Worm (Caenorhabditis elegans) whole organism, L1 larva: ENCODE data around the gene K10D11.4.
A peak's percentile ranks its signal among the peaks of the same experiment; 100 is the strongest.

Source experiments
- C34B4.2 ChIP-seq: sonication (generic microtip); optimal IDR thresholded peaks from 2 replicates; lab custom pipeline; 2017; ENCODE audit warnings: mild to moderate bottlenecking, missing genetic modification characterization, missing compliant biosample characterization
- F16B12.6 ChIP-seq: fragments of 150-350 bp; optimal IDR thresholded peaks from 2 replicates; lab custom pipeline; 2014; ENCODE audit warnings: missing biosample characterization, missing genetic modification characterization
- alr-1 ChIP-seq: fragments of 200-800 bp; sonication (Bioruptor generic); optimal IDR thresholded peaks from 2 replicates; lab custom pipeline; 2018; ENCODE audit warnings: borderline replicate concordance, mild to moderate bottlenecking, missing genetic modification characterization, missing compliant biosample characterization
- aly-2 ChIP-seq: fragments of 150-350 bp; optimal IDR thresholded peaks from 2 replicates; lab custom pipeline; 2014; ENCODE audit warnings: missing biosample characterization, missing genetic modification characterization
- blmp-1 ChIP-seq: fragments of 150-350 bp; optimal IDR thresholded peaks from 2 replicates; lab custom pipeline; 2014; ENCODE audit warnings: missing biosample characterization, missing genetic modification characterization
- ceh-8 ChIP-seq: fragments of 200-800 bp; sonication (Bioruptor generic); optimal IDR thresholded peaks from 2 replicates; lab custom pipeline; 2018; ENCODE audit warnings: mild to moderate bottlenecking, missing genetic modification characterization, moderate library complexity, missing compliant biosample characterization
- ceh-90 ChIP-seq: sonication (generic microtip); optimal IDR thresholded peaks from 2 replicates; lab custom pipeline; 2016; ENCODE audit warnings: missing genetic modification characterization, missing compliant biosample characterization
- ces-1 ChIP-seq: fragments of 150-350 bp; optimal IDR thresholded peaks from 2 replicates; lab custom pipeline; 2014; ENCODE audit warnings: missing biosample characterization, missing genetic modification reagents, missing genetic modification characterization
- dsc-1 ChIP-seq: sonication (generic microtip); optimal IDR thresholded peaks from 2 replicates; lab custom pipeline; 2016; ENCODE audit warnings: mild to moderate bottlenecking, missing genetic modification characterization, missing compliant biosample characterization
- efl-1 ChIP-seq, 4 experiments: fragments of 150-350 bp; optimal IDR thresholded peaks in 3 of 4; peaks in 1 of 4; 1 replicate in 1 of 4; 2 replicates in 3 of 4; lab custom pipeline; 2014; ENCODE audit warnings: missing biosample characterization in 2 of 4, missing genetic modification characterization in 2 of 4, missing genetic modification reagents in 2 of 4
- egl-13 ChIP-seq: sonication (generic microtip); optimal IDR thresholded peaks from 2 replicates; lab custom pipeline; 2016; ENCODE audit warnings: missing genotype, missing genetic modification reagents, missing genetic modification characterization, missing compliant biosample characterization
- egl-27 ChIP-seq, 2 experiments: fragments of 150-350 bp in 1 of 2; sonication (generic microtip); optimal IDR thresholded peaks; 3 replicates each; lab custom pipeline; 2017 to 2018; ENCODE audit warnings: missing biosample characterization in 2 of 2, missing genetic modification characterization in 2 of 2, missing genetic modification reagents in 2 of 2
- elt-2 ChIP-seq: sonication (generic microtip); optimal IDR thresholded peaks from 2 replicates; lab custom pipeline; 2016; ENCODE audit warnings: missing genetic modification characterization, mild to moderate bottlenecking, inconsistent platforms, missing compliant biosample characterization, missing genetic modification reagents
- ets-5 ChIP-seq: fragments of 200-800 bp; sonication (Bioruptor generic); IDR thresholded peaks from 2 replicates; pipeline ENCODE4 v1.3.6; 2022; ENCODE audit warnings: missing genetic modification characterization, missing compliant biosample characterization
- fkh-4 ChIP-seq: sonication (generic microtip); optimal IDR thresholded peaks from 2 replicates; lab custom pipeline; 2016; ENCODE audit warnings: missing compliant biosample characterization, missing genetic modification characterization, borderline replicate concordance
- fkh-8 ChIP-seq: sonication (generic microtip); optimal IDR thresholded peaks from 2 replicates; lab custom pipeline; 2016; ENCODE audit warnings: mild to moderate bottlenecking, missing genetic modification characterization, missing compliant biosample characterization
- fos-1 ChIP-seq: fragments of 150-350 bp; optimal IDR thresholded peaks from 2 replicates; lab custom pipeline; 2014; ENCODE audit warnings: missing biosample characterization, missing genetic modification characterization
- grh-1 ChIP-seq: fragments of 200-800 bp; sonication (Bioruptor generic); IDR thresholded peaks from 2 replicates; pipeline ENCODE4 v1.3.6; 2022; ENCODE audit warnings: missing genetic modification reagents, missing genetic modification characterization, missing compliant biosample characterization
- irx-1 ChIP-seq: sonication (generic microtip); optimal IDR thresholded peaks from 2 replicates; lab custom pipeline; 2016; ENCODE audit warnings: missing genetic modification characterization, missing compliant biosample characterization
- jun-1 ChIP-seq: fragments of 150-350 bp; optimal IDR thresholded peaks from 2 replicates; lab custom pipeline; 2014; ENCODE audit warnings: missing biosample characterization, missing genetic modification reagents, missing genetic modification characterization
- lin-13 ChIP-seq: fragments of 150-350 bp; optimal IDR thresholded peaks from 2 replicates; lab custom pipeline; 2014; ENCODE audit warnings: missing biosample characterization, missing genetic modification reagents, missing genetic modification characterization
- lin-14 ChIP-seq: fragments of 200-800 bp; sonication (Bioruptor generic); optimal IDR thresholded peaks from 2 replicates; lab custom pipeline; 2018; ENCODE audit warnings: mild to moderate bottlenecking, missing genetic modification characterization, moderate library complexity, missing compliant biosample characterization
- lin-35 ChIP-seq, 2 experiments: fragments of 150-350 bp; optimal IDR thresholded peaks; 2 replicates each; lab custom pipeline; 2014; ENCODE audit warnings: missing biosample characterization in 2 of 2, missing genetic modification characterization in 2 of 2, missing genetic modification reagents in 2 of 2
- mep-1 ChIP-seq: fragments of 150-350 bp; optimal IDR thresholded peaks from 2 replicates; lab custom pipeline; 2014; ENCODE audit warnings: missing biosample characterization, missing genetic modification characterization
- nhr-11 ChIP-seq: fragments of 150-350 bp; optimal IDR thresholded peaks from 2 replicates; lab custom pipeline; 2014; ENCODE audit warnings: missing biosample characterization, missing genetic modification characterization
- nhr-12 ChIP-seq: sonication (generic microtip); optimal IDR thresholded peaks from 2 replicates; lab custom pipeline; 2017; ENCODE audit warnings: missing biosample characterization, missing genetic modification characterization
- nhr-19 ChIP-seq: fragments of 200-800 bp; sonication (Bioruptor generic); conservative IDR thresholded peaks from 2 replicates; pipeline ENCODE4 v1.3.6; 2022; ENCODE audit warnings: missing genetic modification characterization, missing compliant biosample characterization
- nhr-47 ChIP-seq: sonication (generic microtip); optimal IDR thresholded peaks from 2 replicates; lab custom pipeline; 2016; ENCODE audit warnings: mild to moderate bottlenecking, missing genetic modification characterization, moderate library complexity, missing compliant biosample characterization
- nhr-71 ChIP-seq: sonication (generic microtip); optimal IDR thresholded peaks from 2 replicates; lab custom pipeline; 2016; ENCODE audit warnings: mild to moderate bottlenecking, missing genetic modification characterization, moderate library complexity, missing compliant biosample characterization
- nhr-76 ChIP-seq: sonication (generic microtip); optimal IDR thresholded peaks from 2 replicates; lab custom pipeline; 2017; ENCODE audit warnings: missing biosample characterization, missing genetic modification characterization
- pax-3 ChIP-seq: fragments of 200-800 bp; sonication (Bioruptor generic); optimal IDR thresholded peaks from 2 replicates; lab custom pipeline; 2018; ENCODE audit warnings: mild to moderate bottlenecking, missing genetic modification characterization, moderate library complexity, missing compliant biosample characterization
- pqm-1 ChIP-seq: sonication (generic microtip); optimal IDR thresholded peaks from 3 replicates; lab custom pipeline; 2017; ENCODE audit warnings: missing biosample characterization, missing genetic modification characterization
- rnt-1 ChIP-seq: sonication (generic microtip); optimal IDR thresholded peaks from 2 replicates; lab custom pipeline; 2016; ENCODE audit warnings: mild to moderate bottlenecking, missing genetic modification characterization, moderate library complexity, missing compliant biosample characterization
- skn-1 ChIP-seq: fragments of 150-350 bp; optimal IDR thresholded peaks from 2 replicates; lab custom pipeline; 2014; ENCODE audit warnings: missing biosample characterization, missing genetic modification characterization
- snpc-4 ChIP-seq: fragments of 150-350 bp; optimal IDR thresholded peaks from 2 replicates; lab custom pipeline; 2014; ENCODE audit warnings: missing biosample characterization, missing genetic modification characterization
- snu-23 ChIP-seq: sonication (generic microtip); optimal IDR thresholded peaks from 2 replicates; lab custom pipeline; 2016; ENCODE audit warnings: missing genetic modification characterization, missing compliant biosample characterization
- sox-4 ChIP-seq: sonication (generic microtip); optimal IDR thresholded peaks from 2 replicates; lab custom pipeline; 2016; ENCODE audit warnings: missing genetic modification characterization, missing compliant biosample characterization
- sup-37 ChIP-seq: fragments of 200-800 bp; sonication (Bioruptor generic); optimal IDR thresholded peaks from 2 replicates; lab custom pipeline; 2018; ENCODE audit warnings: mild to moderate bottlenecking, missing genetic modification characterization, missing compliant biosample characterization
- tbx-2 ChIP-seq: sonication (generic microtip); optimal IDR thresholded peaks from 2 replicates; lab custom pipeline; 2016; ENCODE audit warnings: missing genetic modification characterization, missing compliant biosample characterization
- unc-130 ChIP-seq: fragments of 150-350 bp; optimal IDR thresholded peaks from 2 replicates; lab custom pipeline; 2017; ENCODE audit warnings: missing biosample characterization, missing genetic modification characterization, inconsistent platforms
- unc-86 ChIP-seq: sonication (generic microtip); optimal IDR thresholded peaks from 2 replicates; lab custom pipeline; 2016; ENCODE audit warnings: missing genetic modification characterization, missing compliant biosample characterization
- unc-98 ChIP-seq: fragments of 200-800 bp; sonication (Bioruptor generic); IDR thresholded peaks from 2 replicates; pipeline ENCODE4 v1.3.6; 2022; ENCODE audit warnings: missing genetic modification characterization, missing compliant biosample characterization
- vab-15 ChIP-seq: sonication (generic microtip); optimal IDR thresholded peaks from 2 replicates; lab custom pipeline; 2017; ENCODE audit warnings: missing genotype, mild to moderate bottlenecking, missing genetic modification characterization, missing compliant biosample characterization
- xbp-1 ChIP-seq: sonication (generic microtip); optimal IDR thresholded peaks from 2 replicates; lab custom pipeline; 2016; ENCODE audit warnings: missing genetic modification characterization, missing compliant biosample characterization

K10D11.4 gene

DNA sequence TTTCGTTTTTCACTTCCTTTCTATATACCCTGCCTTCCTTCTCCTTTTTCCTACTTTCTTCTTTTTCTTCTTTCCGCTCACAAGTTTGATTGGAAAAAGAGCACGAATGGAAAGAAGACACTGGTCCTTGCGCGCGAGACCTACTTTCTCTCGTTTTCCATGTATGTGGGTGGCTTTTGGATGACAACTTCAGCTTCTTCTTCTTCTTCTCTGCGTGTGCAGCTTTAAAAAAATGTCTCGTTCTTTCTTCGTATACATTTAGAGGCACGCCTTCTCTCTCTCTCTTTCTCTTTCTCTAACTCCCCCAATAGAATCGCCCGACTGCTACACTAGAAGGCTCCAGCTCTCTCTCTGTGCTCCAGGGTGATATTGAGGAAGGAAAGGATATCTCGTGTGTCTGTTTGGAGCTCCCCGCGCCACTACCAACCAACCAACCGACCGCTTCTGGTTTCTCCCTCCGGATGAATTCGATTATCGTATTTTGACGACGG lies 31.6 kb upstream of the K10D11.4 start (continued):
- TF ChIP-seq xbp-1 (tag; lab: Kevin White, UChicago) (peak; percentile 13), vab-15 (tag; lab: Kevin White, UChicago) (no peak), mep-1 (tag; lab: Kevin White, UChicago) (no peak), ets-5 (no peak), nhr-11 (tag; lab: Kevin White, UChicago) (no peak), lin-14 (GFP tag; lab: Kevin White, UChicago) (peak; percentile 90), unc-98 (no peak), lin-13 (GFP tag; lab: Kevin White, UChicago) (peak; percentile 10), alr-1 (tag; lab: Kevin White, UChicago) (no peak), rnt-1 (tag; lab: Kevin White, UChicago) (no peak), skn-1 (tag; lab: Kevin White, UChicago) (no peak), egl-13 (tag; lab: Kevin White, UChicago) (peak; percentile 12), lin-35 (GFP tag; optimal IDR thresholded peaks at IDR 0.05; lab: Kevin White, UChicago) (peak in 1 of 2 experiments; percentile 28), elt-2 (tag; lab: Kevin White, UChicago) (no peak)

DNA sequence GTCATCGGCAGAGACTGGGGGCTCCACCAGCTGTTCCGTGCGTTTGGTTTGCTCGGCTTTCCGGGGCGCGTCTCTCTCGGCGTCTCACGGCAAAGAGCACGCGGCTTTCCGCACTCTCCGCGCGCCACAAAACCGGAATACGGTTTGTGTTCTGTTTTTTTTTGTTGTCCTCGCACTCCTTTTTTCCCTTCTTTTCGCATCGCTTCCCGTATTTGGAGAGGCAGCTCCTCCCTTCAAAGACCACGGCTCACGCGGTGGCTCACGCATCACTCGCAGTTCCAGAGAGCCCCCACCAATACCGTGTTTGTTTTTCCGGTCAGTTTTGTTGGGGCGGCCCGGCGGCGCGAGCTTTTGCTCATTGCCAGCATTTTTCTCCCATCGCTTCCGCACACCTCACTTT lies 28.6 kb upstream of the K10D11.4 start:
- no peak for TF ChIP-seq egl-27 (tag; optimal IDR thresholded peaks at IDR 0.05; lab: Kevin White, UChicago)
- no peak for TF ChIP-seq fos-1 (tag; lab: Kevin White, UChicago)
- no peak for TF ChIP-seq fkh-4 (tag; lab: Kevin White, UChicago)
- no peak for TF ChIP-seq lin-13 (GFP tag; lab: Kevin White, UChicago)
- no peak for TF ChIP-seq nhr-12 (tag; lab: Kevin White, UChicago)
- TF ChIP-seq C34B4.2 (tag; lab: Kevin White, UChicago) = no peak
- TF ChIP-seq, all 84 proteins: peak for 0

DNA sequence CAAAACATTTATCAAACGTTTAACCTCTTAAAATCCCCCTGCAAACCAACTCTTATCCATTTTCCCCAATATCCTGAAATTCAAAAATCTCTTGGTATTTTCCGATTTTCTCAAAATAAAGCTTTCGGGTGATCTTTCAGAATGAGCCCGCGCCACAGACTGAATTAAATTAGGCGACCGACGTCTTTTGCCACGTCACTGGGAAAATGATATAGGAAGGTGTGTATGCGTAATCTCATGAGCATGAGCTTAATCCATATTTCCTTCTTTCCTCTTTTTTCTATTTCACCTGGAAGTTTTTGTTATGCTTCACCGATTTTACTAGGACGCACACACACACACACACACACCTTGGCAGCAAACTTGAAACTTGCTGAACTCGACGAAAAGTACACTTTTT lies 26.7 kb upstream of the K10D11.4 start:
- peak; percentile 29 for TF ChIP-seq egl-13 (tag; lab: Kevin White, UChicago)
- peak; percentile 6 for TF ChIP-seq nhr-71 (tag; lab: Kevin White, UChicago)
- peak; percentile 74 for TF ChIP-seq dsc-1 (tag; lab: Kevin White, UChicago)
- TF ChIP-seq nhr-47 = peak; percentile 40
- no peak for TF ChIP-seq sox-4 (tag; lab: Kevin White, UChicago)
- no peak for TF ChIP-seq snu-23 (GFP tag; lab: Kevin White, UChicago)
- TF ChIP-seq efl-1 (optimal IDR thresholded peaks at IDR 0.05; lab: Kevin White, UChicago) = no peak
- TF ChIP-seq efl-1 (GFP tag; optimal IDR thresholded peaks at IDR 0.05 in 1 of 2; lab: Kevin White, UChicago) = no peak
- TF ChIP-seq nhr-11 (tag; lab: Kevin White, UChicago) = no peak
- TF ChIP-seq irx-1 (tag; lab: Kevin White, UChicago) = no peak
- peak; percentile 75 for TF ChIP-seq fkh-8 (tag; lab: Kevin White, UChicago)
- no peak for TF ChIP-seq ceh-90 (tag; lab: Kevin White, UChicago)
- TF ChIP-seq pax-3 (tag; lab: Kevin White, UChicago) = peak; percentile 25
- no peak for TF ChIP-seq nhr-76 (tag; lab: Kevin White, UChicago)
- no peak for TF ChIP-seq elt-2 (tag; lab: Kevin White, UChicago)
- no peak for TF ChIP-seq lin-14 (GFP tag; lab: Kevin White, UChicago)
- TF ChIP-seq F16B12.6 = no peak
- TF ChIP-seq xbp-1 (tag; lab: Kevin White, UChicago) = no peak
- TF ChIP-seq sup-37 = no peak
- TF ChIP-seq nhr-19 (GFP tag; lab: Robert Waterston, UW) = no peak
- no peak for TF ChIP-seq pqm-1 (tag; lab: Kevin White, UChicago)
- TF ChIP-seq unc-98 = no peak
- TF ChIP-seq, all 84 proteins: peak for 6

DNA sequence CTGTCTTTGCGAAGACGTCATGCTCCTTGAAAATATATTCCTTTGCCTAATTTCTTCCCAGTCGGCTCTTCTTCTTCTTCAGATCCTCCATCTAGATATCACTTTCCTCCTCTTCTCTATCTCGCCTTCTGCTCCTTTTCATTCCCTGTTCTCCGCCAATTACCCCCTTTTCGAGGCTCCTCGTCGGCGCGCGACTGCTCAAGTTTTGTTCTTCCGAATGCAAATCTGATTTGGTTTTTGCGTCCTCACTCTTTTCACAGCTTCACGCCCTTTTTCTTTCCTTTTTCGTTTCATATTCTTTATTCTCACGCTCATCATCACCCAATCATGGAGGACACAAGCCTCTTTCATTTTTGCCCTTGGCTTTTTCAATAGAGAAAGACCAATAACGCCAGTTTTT lies 22.5 kb upstream of the K10D11.4 start:
- TF ChIP-seq ces-1 (GFP tag; lab: Kevin White, UChicago) = peak; percentile 5
- TF ChIP-seq skn-1 (tag; lab: Kevin White, UChicago) = no peak
- no peak for TF ChIP-seq snpc-4
- no peak for TF ChIP-seq mep-1 (tag; lab: Kevin White, UChicago)
- TF ChIP-seq blmp-1 = no peak
- TF ChIP-seq lin-13 (GFP tag; lab: Kevin White, UChicago) = no peak
- peak; percentile 74 for TF ChIP-seq lin-14 (GFP tag; lab: Kevin White, UChicago)
- no peak for TF ChIP-seq aly-2 (tag; lab: Kevin White, UChicago)
- TF ChIP-seq ceh-8 (GFP tag; lab: Kevin White, UChicago) = no peak
- TF ChIP-seq irx-1 (tag; lab: Kevin White, UChicago) = no peak
- no peak for TF ChIP-seq nhr-19 (GFP tag; lab: Robert Waterston, UW)
- no peak for TF ChIP-seq egl-27 (tag; optimal IDR thresholded peaks at IDR 0.05; lab: Kevin White, UChicago)
- no peak for TF ChIP-seq efl-1 (optimal IDR thresholded peaks at IDR 0.05; lab: Kevin White, UChicago)
- peak in 1 of 2 experiments; percentile 85 for TF ChIP-seq efl-1 (GFP tag; optimal IDR thresholded peaks at IDR 0.05 in 1 of 2; lab: Kevin White, UChicago)
- no peak for TF ChIP-seq unc-130 (tag; lab: Kevin White, UChicago)
- no peak for TF ChIP-seq grh-1
- TF ChIP-seq F16B12.6 = no peak
- TF ChIP-seq unc-86 (tag; lab: Kevin White, UChicago) = no peak
- no peak for TF ChIP-seq pax-3 (tag; lab: Kevin White, UChicago)
- TF ChIP-seq jun-1 (tag; lab: Kevin White, UChicago) = no peak
- TF ChIP-seq tbx-2 (tag; lab: Kevin White, UChicago) = no peak
